Fruit fly (Drosophila melanogaster): ENCODE results near the gene SCAR.

DNA sequence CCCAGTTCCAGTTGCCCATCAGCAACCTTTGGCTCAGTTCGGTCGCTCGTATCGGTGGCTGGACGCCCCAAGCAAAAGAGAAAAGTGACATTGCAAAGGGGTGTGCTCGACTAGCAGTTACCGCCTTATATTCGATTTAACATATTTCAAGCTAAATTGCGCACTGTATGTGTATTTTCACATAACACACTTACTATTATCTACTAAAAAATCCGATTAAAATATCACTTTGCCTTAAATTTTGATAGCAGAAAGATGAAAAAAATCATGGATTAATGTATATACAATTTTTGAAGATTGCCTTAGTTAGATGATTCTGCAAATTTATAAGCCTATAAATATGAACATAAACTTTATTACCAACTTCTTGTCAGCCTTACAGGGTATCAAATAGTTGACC, 45.0 kb downstream of the SCAR start:
- TF ChIP-seq CTCF (optimal IDR thresholded peaks at IDR 0.05) (no peak), CG8478 (optimal IDR thresholded peaks at IDR 0.05) (no peak)
